Worm (Caenorhabditis elegans): ENCODE data around the gene sma-3.

DNA sequence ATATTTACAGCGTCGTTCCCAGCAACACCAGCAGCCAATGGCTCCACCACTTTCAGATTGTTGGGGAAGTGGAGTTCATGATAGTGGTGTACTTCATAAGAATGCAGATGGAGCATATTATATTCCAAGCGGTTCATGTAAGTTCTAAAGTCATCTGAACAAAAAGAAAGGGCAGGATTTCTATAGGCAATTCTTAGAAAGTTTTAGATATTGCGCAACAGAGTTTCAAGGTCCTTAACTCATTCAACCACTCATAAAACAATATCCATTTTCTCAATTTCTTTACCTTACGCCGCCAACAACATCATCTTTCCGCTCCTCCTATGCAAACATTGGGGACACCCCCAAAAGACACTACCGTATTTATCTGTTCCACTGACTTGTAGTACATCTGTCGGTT lies 32.5 kb downstream of the sma-3 start:
- TF ChIP-seq T22C8.4 (GFP tag; IDR thresholded peaks at IDR 0.05), result no peak
- no peak for TF ChIP-seq cog-1 (tag; optimal IDR thresholded peaks at IDR 0.05)
- no peak for TF ChIP-seq ztf-23 (GFP tag; IDR thresholded peaks at IDR 0.05)
- TF ChIP-seq flt-1 (GFP tag; IDR thresholded peaks at IDR 0.05), result no peak
- no peak for TF ChIP-seq tab-1 (GFP tag; IDR thresholded peaks at IDR 0.05)
- TF ChIP-seq ref-1 (GFP tag; conservative IDR thresholded peaks at IDR 0.05), result no peak
